Worm (Caenorhabditis elegans) whole organism, late embryonic: Measurements from ENCODE around the gene mel-32.

Source experiments
- K02D7.2 ChIP-seq: sonication (generic microtip); optimal IDR thresholded peaks from 2 replicates; lab custom pipeline; 2017; ENCODE audit warnings: mild to moderate bottlenecking, missing genetic modification characterization, missing compliant biosample characterization
- K09A11.1 ChIP-seq: sonication (generic microtip); optimal IDR thresholded peaks from 2 replicates; lab custom pipeline; 2017; ENCODE audit warnings: antibody characterized with exemption, mild to moderate bottlenecking, missing genetic modification characterization, missing compliant biosample characterization; ENCODE audit not compliant: insufficient read depth
- T23F11.4 ChIP-seq: fragments of 200-800 bp; sonication (Bioruptor generic); optimal IDR thresholded peaks from 2 replicates; lab custom pipeline; 2018; ENCODE audit warnings: mild to moderate bottlenecking, missing genetic modification characterization, missing compliant biosample characterization
- ceh-19 ChIP-seq: fragments of 200-800 bp; sonication (Bioruptor generic); optimal IDR thresholded peaks from 2 replicates; lab custom pipeline; 2018; ENCODE audit warnings: mild to moderate bottlenecking, missing genetic modification characterization, missing compliant biosample characterization
- dve-1 ChIP-seq: sonication (generic microtip); optimal IDR thresholded peaks from 2 replicates; lab custom pipeline; 2017; ENCODE audit warnings: antibody characterized with exemption, mild to moderate bottlenecking, missing genetic modification characterization, missing compliant biosample characterization
- hlh-8 ChIP-seq: sonication (generic microtip); optimal IDR thresholded peaks from 2 replicates; lab custom pipeline; 2016; ENCODE audit warnings: missing genotype, missing genetic modification characterization, missing compliant biosample characterization
- nhr-11 ChIP-seq: fragments of 150-350 bp; optimal IDR thresholded peaks from 2 replicates; lab custom pipeline; 2014; ENCODE audit warnings: missing biosample characterization, missing genetic modification characterization
- nhr-232 ChIP-seq: sonication (generic microtip); optimal IDR thresholded peaks from 2 replicates; lab custom pipeline; 2016; ENCODE audit warnings: missing genetic modification characterization, missing compliant biosample characterization
- sdc-2 ChIP-seq: sonication (generic microtip); optimal IDR thresholded peaks from 2 replicates; lab custom pipeline; 2016; ENCODE audit warnings: missing genotype, missing genetic modification characterization, missing compliant biosample characterization
- unc-3 ChIP-seq, 2 experiments: fragments of 200-800 bp in 1 of 2; sonication (Bioruptor generic) in 1 of 2; sonication (generic microtip) in 1 of 2; conservative IDR thresholded peaks in 1 of 2; optimal IDR thresholded peaks in 1 of 2; 2 replicates each; pipeline versions ENCODE4 v1.3.6 to Lab custom; 2016 to 2022; ENCODE audit warnings: missing compliant biosample characterization in 2 of 2, missing genetic modification characterization in 2 of 2, missing genetic modification reagents in 1 of 2
- unc-86 ChIP-seq: sonication (generic microtip); optimal IDR thresholded peaks from 2 replicates; lab custom pipeline; 2016; ENCODE audit warnings: missing genetic modification characterization, missing compliant biosample characterization

DNA sequence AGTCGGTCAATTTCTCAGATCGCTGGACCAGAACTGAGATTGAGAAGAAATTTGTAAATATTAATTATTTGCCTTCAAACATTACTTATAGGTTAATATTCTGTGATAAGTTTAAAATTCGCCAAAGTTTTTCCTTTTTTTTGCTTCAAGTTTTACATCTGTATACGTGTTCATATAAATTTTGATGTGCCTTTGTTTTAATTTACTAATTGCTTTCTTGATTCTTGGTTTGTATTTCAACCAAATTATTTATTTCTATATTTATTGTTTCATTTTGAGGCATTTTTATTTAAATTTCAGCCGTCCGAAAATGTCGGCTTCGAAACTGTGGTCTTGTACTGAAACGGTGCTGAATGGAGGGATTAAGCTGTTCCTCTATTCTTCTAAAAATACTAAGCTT, 6.5 kb downstream of the mel-32 start, which contains the start of gene C05D11.1:
- no peak for TF ChIP-seq nhr-11 (tag; lab: Kevin White, UChicago)
- TF ChIP-seq hlh-8 (tag; lab: Kevin White, UChicago), result no peak
- TF ChIP-seq sdc-2 (tag; lab: Kevin White, UChicago), result no peak
- no peak for TF ChIP-seq ceh-19 (GFP tag; lab: Kevin White, UChicago)
- TF ChIP-seq K02D7.2 (tag; lab: Kevin White, UChicago), result no peak
- no peak for TF ChIP-seq dve-1 (tag; lab: Kevin White, UChicago)
- no peak for TF ChIP-seq nhr-232 (tag; lab: Kevin White, UChicago)
- no peak for TF ChIP-seq K09A11.1 (tag; lab: Kevin White, UChicago)
- TF ChIP-seq T23F11.4 (GFP tag; lab: Kevin White, UChicago), result no peak
- TF ChIP-seq unc-3 (GFP tag; conservative IDR thresholded peaks at IDR 0.05; lab: Robert Waterston, UW), result no peak
- TF ChIP-seq unc-3 (tag; optimal IDR thresholded peaks at IDR 0.05; lab: Kevin White, UChicago), result no peak
- no peak for TF ChIP-seq unc-86 (tag; lab: Kevin White, UChicago)
